Worm (Caenorhabditis elegans) whole organism, mixed stage, embryonic: Measurements from ENCODE around the gene nhr-140.

Source experiments
- mep-1 ChIP-seq: fragments of 150-350 bp; optimal IDR thresholded peaks from 2 replicates; lab custom pipeline; 2017; ENCODE audit warnings: missing biosample characterization, missing genetic modification reagents, missing genetic modification characterization, inconsistent platforms
- zip-8 ChIP-seq: fragments of 150-350 bp; optimal IDR thresholded peaks from 2 replicates; lab custom pipeline; 2014; ENCODE audit warnings: missing biosample characterization, missing genetic modification characterization

DNA sequence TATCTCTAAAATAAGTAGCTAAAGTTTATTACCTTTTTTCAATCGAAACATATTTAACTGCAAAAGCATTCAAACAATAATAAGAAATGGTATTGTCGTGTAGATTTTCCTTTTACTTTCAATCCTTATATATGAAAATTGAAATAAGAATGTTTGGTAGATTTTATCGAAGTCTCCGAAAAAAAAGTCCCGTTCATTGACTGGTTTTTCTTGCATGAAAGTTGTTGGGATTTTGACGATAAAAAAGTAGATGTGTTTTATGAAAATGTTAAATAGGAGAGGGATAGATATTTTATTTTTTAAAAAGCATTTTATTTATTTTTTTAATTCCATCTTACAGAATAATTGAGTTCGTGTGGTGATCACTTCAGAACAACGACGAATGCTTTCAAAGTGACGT is 26.4 kb upstream of the nhr-140 start, which contains the start of gene C33G8.13:
- no peak for TF ChIP-seq zip-8
- no peak for TF ChIP-seq mep-1 (tag; lab: Kevin White, UChicago)
